Fruit fly (Drosophila melanogaster): ENCODE measurements around the gene CG3386.

The CG3386 gene

dm6 chr3L:633272-634254 is 48.7 kb downstream of the CG3386 start (continued):
- TF ChIP-seq CG1647 (GFP tag; optimal IDR thresholded peaks at IDR 0.05) (peak; percentile 64), kah (GFP tag; optimal IDR thresholded peaks at IDR 0.05) (peak; percentile 75), Ptx1 (GFP tag; IDR thresholded peaks at IDR 0.05) (peak; percentile 83), nerfin-2 (GFP tag; IDR thresholded peaks at IDR 0.05; ENCODE audit: partially characterized antibody) (peak; percentile 27; the same call in 1 of the 2 replicates), sd (tag; optimal IDR thresholded peaks at IDR 0.05) (peak; percentile 25), CG1832 (GFP tag; optimal IDR thresholded peaks at IDR 0.05) (no peak), CG10959 (GFP tag; IDR thresholded peaks at IDR 0.05) (peak; percentile 83), CG4707 (GFP tag; optimal IDR thresholded peaks at IDR 0.05) (peak; percentile 76), CG9215 (GFP tag; IDR thresholded peaks at IDR 0.05) (peak; percentile 48), D19B (GFP tag; optimal IDR thresholded peaks at IDR 0.05) (no peak), D (optimal IDR thresholded peaks at IDR 0.05) (no peak), D (GFP tag; optimal IDR thresholded peaks at IDR 0.05) (peak; percentile 94), lov (optimal IDR thresholded peaks at IDR 0.05) (no peak), lov (GFP tag; IDR thresholded peaks at IDR 0.05) (peak; percentile 49; the same call in 1 of the 3 replicates), Dad (GFP tag; optimal IDR thresholded peaks at IDR 0.05) (peak; percentile 63), bsh (GFP tag; optimal IDR thresholded peaks at IDR 0.05) (peak; percentile 35 to 96), CG4360 (GFP tag; IDR thresholded peaks at IDR 0.05) (peak; percentile 90), grau (tag; optimal IDR thresholded peaks at IDR 0.05) (peak; percentile 79), gsb (GFP tag; IDR thresholded peaks at IDR 0.05) (no peak), Scr (GFP tag; IDR thresholded peaks at IDR 0.05; ENCODE audit: partially characterized antibody) (no peak), CG4854 (GFP tag; optimal IDR thresholded peaks at IDR 0.05) (peak; percentile 44), dysf (GFP tag; IDR thresholded peaks at IDR 0.05) (peak; percentile 78; the same call in 2 of the 3 replicates), CG34376 (GFP tag; optimal IDR thresholded peaks at IDR 0.05) (peak; percentile 61), odd (GFP tag; optimal IDR thresholded peaks at IDR 0.05) (peak; percentile 73), Ets97D (GFP tag; optimal IDR thresholded peaks at IDR 0.05) (peak; percentile 35), fd102C (GFP tag; optimal IDR thresholded peaks at IDR 0.05) (peak; percentile 26), kay (GFP tag; optimal IDR thresholded peaks at IDR 0.05) (peak; percentile 29), Xrp1 (GFP tag; IDR thresholded peaks at IDR 0.05) (peak; percentile 94), CkIIα-i1 (GFP tag; IDR thresholded peaks at IDR 0.05) (no peak), ttk (GFP tag; IDR thresholded peaks at IDR 0.05) (peak; percentile 78), CG18599 (GFP tag; optimal IDR thresholded peaks at IDR 0.05) (peak; percentile 75), pfk (GFP tag; optimal IDR thresholded peaks at IDR 0.05) (no peak), C15 (GFP tag; IDR thresholded peaks at IDR 0.05) (no peak), tna (GFP tag; IDR thresholded peaks at IDR 0.05; ENCODE audit: partially characterized antibody) (no peak), fd64A (GFP tag; optimal IDR thresholded peaks at IDR 0.05) (peak; percentile 41), HmgD (GFP tag; optimal IDR thresholded peaks at IDR 0.05) (peak; percentile 57), Hr39 (optimal IDR thresholded peaks at IDR 0.05) (no peak), Chrac-16 (GFP tag; optimal IDR thresholded peaks at IDR 0.05) (peak; percentile 83), CG2678 (tag; optimal IDR thresholded peaks at IDR 0.05) (peak; percentile 83), CG4617 (GFP tag; optimal IDR thresholded peaks at IDR 0.05; ENCODE audit: borderline replicate concordance) (peak; percentile 71), CG17361 (GFP tag; IDR thresholded peaks at IDR 0.05) (peak; percentile 70), sc (optimal IDR thresholded peaks at IDR 0.05) (no peak), sc (GFP tag; optimal IDR thresholded peaks at IDR 0.05) (peak; percentile 88), Dp (GFP tag; optimal IDR thresholded peaks at IDR 0.05) (no peak), Fer2 (tag; optimal IDR thresholded peaks at IDR 0.05) (no peak), pb (GFP tag; optimal IDR thresholded peaks at IDR 0.05) (peak; percentile 80), CG9932 (GFP tag; IDR thresholded peaks at IDR 0.05) (0 out of 2 replicates have a peak, but pooled peaks have one; percentile 23), disco-r (GFP tag; optimal IDR thresholded peaks at IDR 0.05) (peak; percentile 69), CG12236 (GFP tag; optimal IDR thresholded peaks at IDR 0.05) (peak; percentile 82)
